Fruit fly (Drosophila melanogaster) ovary, adult (tissue): Measurements from ENCODE around the gene bard.

Source experiments
- CG17801 ChIP-seq: fragments of 200-800 bp; optimal IDR thresholded peaks from 2 replicates; lab custom pipeline; 2019; ENCODE audit warnings: missing biosample characterization, mild to moderate bottlenecking, missing genetic modification characterization, moderate library complexity; ENCODE audit not compliant: partially characterized antibody

bard gene

DNA sequence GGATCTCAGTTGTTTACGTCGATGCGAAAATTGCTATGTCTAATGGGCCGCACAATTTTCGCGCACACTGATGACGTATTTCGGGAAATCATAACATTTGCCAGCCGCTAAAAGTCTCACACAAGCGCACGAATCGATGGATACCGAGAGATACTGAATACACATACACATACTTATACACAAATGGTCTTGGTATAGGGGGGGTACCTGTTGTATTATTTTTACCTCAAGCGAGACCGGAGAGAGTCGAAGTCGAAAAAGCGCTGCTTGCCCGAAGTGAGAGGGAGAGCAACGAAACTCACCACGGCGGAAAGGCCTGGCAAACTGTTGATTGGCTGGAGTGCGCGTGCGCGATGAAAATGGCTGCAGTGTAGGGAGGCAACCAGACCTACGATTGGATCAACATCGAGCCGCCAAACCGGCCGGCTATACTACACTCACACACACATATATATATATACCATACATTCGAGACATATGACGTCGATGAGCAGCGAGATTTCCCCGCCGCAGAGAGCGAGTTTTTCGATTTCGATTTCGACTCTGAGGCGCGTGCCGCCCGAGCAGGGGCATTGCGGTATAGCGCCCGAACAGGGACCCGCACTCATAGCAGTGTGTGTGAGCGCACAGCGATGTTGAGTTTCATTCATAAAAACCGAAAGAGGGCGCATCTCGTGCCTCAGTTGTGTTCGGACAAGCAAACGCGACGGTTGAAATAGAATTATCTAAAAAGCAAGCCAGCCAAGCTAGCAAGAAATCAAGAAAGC, 40.7 kb downstream of the bard start:
- TF ChIP-seq CG17801 (GFP tag; lab: Kevin White, UChicago): peak; percentile 11

DNA sequence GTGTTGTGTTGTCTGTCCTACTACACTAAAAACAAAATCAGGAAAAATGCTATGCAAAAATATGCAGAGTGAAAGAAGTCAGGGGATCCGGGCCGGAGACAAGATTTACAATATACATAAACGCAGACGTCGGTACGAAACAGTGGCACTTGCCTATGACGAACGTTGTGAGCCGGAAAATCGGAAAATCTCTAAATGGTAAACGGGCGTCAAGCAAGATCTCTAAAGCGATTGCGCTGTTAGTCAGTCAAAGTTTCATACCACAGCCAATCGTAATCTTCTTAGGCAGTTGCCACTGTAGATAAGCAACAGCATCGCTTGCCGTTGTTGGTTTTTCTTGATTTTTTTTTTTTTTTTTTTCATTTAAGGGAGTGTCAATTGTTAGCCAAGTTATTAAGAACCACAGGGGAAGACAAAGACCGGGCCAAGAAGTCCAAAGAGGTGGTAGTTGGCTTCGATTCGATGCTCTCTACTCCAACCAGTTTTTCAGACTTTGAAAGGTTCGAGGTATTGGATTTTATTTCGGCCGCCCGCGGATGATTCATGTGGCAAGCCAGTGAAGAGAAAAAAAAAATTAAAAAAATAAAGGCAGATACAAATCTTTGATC, 44.3 kb downstream of the bard start:
- TF ChIP-seq CG17801 (GFP tag; lab: Kevin White, UChicago): no peak

DNA sequence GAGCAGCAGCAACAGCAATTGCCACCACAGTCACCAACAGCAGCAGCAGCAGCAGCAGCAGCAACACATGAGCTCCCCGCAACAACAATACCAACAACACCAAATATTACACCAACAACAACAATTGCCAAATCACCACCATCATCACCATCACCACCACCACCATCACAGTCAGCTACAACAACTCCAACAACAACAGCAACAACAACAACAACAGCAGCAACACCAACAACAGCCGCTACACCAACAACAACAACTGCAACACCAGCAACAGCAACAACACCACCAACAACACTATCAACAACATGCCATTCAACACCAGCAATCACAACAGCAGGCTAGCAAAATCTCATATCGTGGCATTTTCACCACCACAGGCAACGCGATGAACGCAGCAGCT, 49.9 kb downstream of the bard start:
- no peak for TF ChIP-seq CG17801 (GFP tag; lab: Kevin White, UChicago)
